Worm (Caenorhabditis elegans): ENCODE results near the gene bath-9.

DNA sequence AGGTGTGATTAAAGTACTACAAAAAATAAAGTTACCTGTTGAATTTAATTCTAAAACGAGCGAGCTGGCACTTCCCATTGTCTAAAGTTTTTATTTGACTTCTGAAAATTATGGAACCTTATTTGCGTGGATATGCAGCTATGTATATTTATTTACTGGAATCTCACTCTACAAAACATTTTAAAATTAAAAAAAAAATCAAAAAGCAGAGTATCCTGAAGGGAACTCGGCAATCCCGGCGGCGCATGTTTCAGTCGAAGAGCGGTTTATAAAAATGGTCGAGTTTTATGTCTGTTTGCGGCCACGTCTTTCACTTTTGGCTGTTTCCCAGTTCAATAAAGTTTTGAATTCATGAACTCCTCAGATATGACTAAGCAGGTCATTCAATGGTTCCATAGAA lies 39.9 kb upstream of the bath-9 start, which contains the start of gene F14D2.19:
- TF ChIP-seq ceh-13 (GFP tag; optimal IDR thresholded peaks at IDR 0.05) (no peak), tbx-11 (GFP tag; IDR thresholded peaks at IDR 0.05) (no peak), ama-1 (optimal IDR thresholded peaks at IDR 0.05) (no peak), ceh-36 (tag; optimal IDR thresholded peaks at IDR 0.05) (no peak), sea-1 (GFP tag; conservative IDR thresholded peaks at IDR 0.05) (no peak), hnd-1 (tag; optimal IDR thresholded peaks at IDR 0.05) (no peak), ets-7 (tag; optimal IDR thresholded peaks at IDR 0.05) (no peak), pes-1 (GFP tag; IDR thresholded peaks at IDR 0.05) (no peak)
